Fruit fly (Drosophila melanogaster) whole organism, wandering third instar larva: ENCODE results near the gene Cbp20.

Source experiments
- Abd-B ChIP-seq: fragments of >200 bp; optimal IDR thresholded peaks from 2 replicates; lab custom pipeline; 2017; ENCODE audit warnings: missing biosample characterization, missing genetic modification characterization
- Dfd ChIP-seq: fragments of >200 bp; optimal IDR thresholded peaks from 2 replicates; lab custom pipeline; 2017; ENCODE audit warnings: missing biosample characterization, missing genetic modification characterization
- Mio ChIP-seq: sonication (Bioruptor generic); optimal IDR thresholded peaks from 2 replicates; lab custom pipeline; 2016; ENCODE audit warnings: missing biosample characterization, missing genetic modification characterization
- OdsH ChIP-seq: fragments of 200-800 bp; sonication (Bioruptor generic); optimal IDR thresholded peaks from 2 replicates; lab custom pipeline; 2016; ENCODE audit warnings: missing biosample characterization, mild to moderate bottlenecking, missing genetic modification characterization
- Vsx2 ChIP-seq: fragments of 200-300, 225-300 bp; sonication (Bioruptor generic); optimal IDR thresholded peaks from 2 replicates; lab custom pipeline; 2018; ENCODE audit warnings: missing biosample characterization, missing genetic modification characterization; ENCODE audit not compliant: partially characterized antibody
- ey ChIP-seq: fragments of 200-800 bp; sonication (Bioruptor generic); optimal IDR thresholded peaks from 2 replicates; lab custom pipeline; 2016; ENCODE audit warnings: missing biosample characterization, missing genetic modification characterization
- h ChIP-seq: fragments of 200-800 bp; sonication (Bioruptor generic); optimal IDR thresholded peaks from 3 replicates; lab custom pipeline; 2016; ENCODE audit warnings: missing biosample characterization, mild to moderate bottlenecking, missing genetic modification characterization
- pan ChIP-seq: fragments of >200 bp; optimal IDR thresholded peaks from 2 replicates; lab custom pipeline; 2017
- psq ChIP-seq: fragments of 200-800 bp; sonication (Bioruptor generic); optimal IDR thresholded peaks from 3 replicates; lab custom pipeline; 2017; ENCODE audit warnings: missing biosample characterization, mild to moderate bottlenecking, missing genetic modification characterization, moderate library complexity
- rgr ChIP-seq: fragments of 200-800 bp; sonication (Bioruptor generic); optimal IDR thresholded peaks from 3 replicates; lab custom pipeline; 2016; ENCODE audit warnings: missing biosample characterization, mild to moderate bottlenecking, missing genetic modification characterization
- usp ChIP-seq: fragments of >200 bp; optimal IDR thresholded peaks from 2 replicates; lab custom pipeline; 2017; ENCODE audit warnings: missing biosample characterization, missing genetic modification characterization

DNA sequence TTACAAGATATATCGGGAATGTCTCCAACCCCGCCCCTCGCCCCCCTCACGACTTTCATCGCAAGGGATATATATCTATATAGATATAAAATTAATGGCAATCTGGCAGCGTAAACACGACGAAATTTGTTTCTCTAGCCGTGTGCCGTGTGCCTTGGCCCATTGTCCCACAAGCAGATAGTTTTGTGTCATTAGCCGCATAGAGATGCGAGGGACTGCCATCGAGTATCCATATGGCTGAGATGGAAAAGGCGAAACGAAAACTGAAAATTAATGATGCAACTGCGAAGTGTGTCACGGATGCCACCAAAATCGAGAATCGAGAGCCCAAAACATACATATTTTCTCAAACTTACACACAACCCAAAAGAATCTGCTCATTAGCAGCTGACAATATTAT, 49.6 kb upstream of the Cbp20 start:
- no peak for TF ChIP-seq Vsx2
- TF ChIP-seq pan (lab: Kevin White, UChicago) = no peak
- no peak for TF ChIP-seq OdsH (GFP tag; lab: Kevin White, UChicago)
- no peak for TF ChIP-seq h (GFP tag; lab: Kevin White, UChicago)
- no peak for TF ChIP-seq Dfd (GFP tag; lab: Kevin White, UChicago)
- no peak for TF ChIP-seq Abd-B (GFP tag; lab: Kevin White, UChicago)
- no peak for TF ChIP-seq rgr (GFP tag; lab: Kevin White, UChicago)
- no peak for TF ChIP-seq ey (GFP tag; lab: Kevin White, UChicago)
- no peak for TF ChIP-seq usp (GFP tag; lab: Kevin White, UChicago)
- no peak for TF ChIP-seq psq (GFP tag; lab: Kevin White, UChicago)
- TF ChIP-seq Mio (GFP tag; lab: Kevin White, UChicago) = no peak
